Worm (Caenorhabditis elegans) whole organism, L4/young adult: ENCODE data around the gene set-25.
"Not testable (repeated sequence)": the region's sequence is repeated elsewhere in the genome, so short reads cannot be mapped to it uniquely, and the experiment has no call there.

Experiments
- W03F9.2 ChIP-seq: fragments of 150-350 bp; optimal IDR thresholded peaks from 2 replicates; lab custom pipeline; 2014; ENCODE audit warnings: missing biosample characterization, missing genetic modification characterization
- dao-5 ChIP-seq: sonication (generic microtip); optimal IDR thresholded peaks from 2 replicates; lab custom pipeline; 2016; ENCODE audit warnings: missing genotype, missing genetic modification characterization, moderate library complexity, missing compliant biosample characterization
- him-1 ChIP-seq: sonication (generic microtip); optimal IDR thresholded peaks from 2 replicates; lab custom pipeline; 2016; ENCODE audit warnings: missing genotype, missing genetic modification reagents, missing genetic modification characterization, missing compliant biosample characterization

DNA sequence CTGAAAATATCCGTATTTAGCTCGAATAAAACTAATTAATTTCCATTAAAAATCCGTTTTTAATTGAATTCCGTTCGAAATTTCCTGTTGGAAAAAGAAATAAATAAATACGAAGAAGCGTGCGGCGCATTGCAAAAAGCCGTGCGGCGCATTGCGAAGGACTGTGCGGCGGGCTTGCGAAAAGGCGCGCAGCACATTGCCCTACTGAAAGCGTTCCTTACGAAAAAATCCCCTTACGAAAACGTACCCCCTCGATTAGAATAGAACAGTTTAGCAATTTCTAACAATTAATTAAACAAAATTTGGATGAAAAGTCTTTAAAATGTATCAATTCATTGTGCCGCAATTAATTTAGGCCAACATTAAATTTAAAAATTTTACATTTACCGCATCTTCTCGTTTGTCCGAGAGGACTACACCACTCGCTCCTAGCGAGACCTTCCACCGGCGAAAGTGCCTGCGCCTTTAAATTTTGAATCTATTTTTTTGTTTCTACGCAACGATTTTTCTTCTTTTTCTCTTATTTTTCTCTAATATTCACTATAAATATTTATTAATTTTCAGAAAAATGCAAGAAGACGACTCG lies 3.5 kb upstream of the set-25 start, which contains the start of gene npp-18:
- TF ChIP-seq him-1 (tag; lab: Kevin White, UChicago); dao-5: not testable (repeated sequence)
- TF ChIP-seq W03F9.2 (tag; lab: Kevin White, UChicago), result peak; percentile 43
